Fruit fly (Drosophila melanogaster): ENCODE data around the gene LManIII.

dm6 chr2L:8734304-8734703, 34.2 kb downstream of the LManIII start:
- TF ChIP-seq lola (GFP tag; optimal IDR thresholded peaks at IDR 0.05) (no peak), gsb (GFP tag; IDR thresholded peaks at IDR 0.05) (no peak), BEAF-32 (GFP tag; optimal IDR thresholded peaks at IDR 0.05) (no peak)

Measured in whole organism, embryonic.